Worm (Caenorhabditis elegans): ENCODE measurements around the gene F42C5.6.

DNA sequence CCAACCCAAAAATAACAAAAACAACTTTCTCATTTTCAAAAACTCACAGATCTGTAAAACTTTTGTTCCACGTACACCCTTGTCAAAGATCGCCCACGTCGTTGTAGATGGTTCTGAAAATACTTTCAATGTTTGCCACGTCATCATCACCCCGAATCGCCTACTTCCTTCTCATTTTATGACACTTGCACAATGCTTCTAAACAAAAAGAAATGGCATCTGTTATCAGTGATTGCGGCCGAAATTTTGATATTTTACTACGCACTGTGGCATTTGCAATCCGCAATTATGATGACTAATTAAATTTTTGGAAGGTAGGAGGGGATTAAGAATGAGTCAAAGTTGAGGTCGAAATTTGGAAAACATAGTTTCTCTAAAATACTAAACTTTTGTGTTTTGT lies 16.8 kb upstream of the F42C5.6 start:
- TF ChIP-seq sptf-1 (tag; optimal IDR thresholded peaks at IDR 0.05) (no peak), flh-1 (GFP tag; optimal IDR thresholded peaks at IDR 0.05) (no peak), unc-62 (GFP tag; optimal IDR thresholded peaks at IDR 0.05) (no peak), elt-3 (tag; optimal IDR thresholded peaks at IDR 0.05) (no peak), hlh-1 (tag; optimal IDR thresholded peaks at IDR 0.05) (no peak), pha-4 (tag; optimal IDR thresholded peaks at IDR 0.05) (no peak), nhr-76 (tag; optimal IDR thresholded peaks at IDR 0.05) (no peak), blmp-1 (tag; optimal IDR thresholded peaks at IDR 0.05) (no peak), nhr-2 (tag; optimal IDR thresholded peaks at IDR 0.05) (no peak), elt-1 (tag; optimal IDR thresholded peaks at IDR 0.05; ENCODE audit: borderline replicate concordance, insufficient read depth) (no peak), lin-13 (tag; optimal IDR thresholded peaks at IDR 0.05) (no peak), tbx-8 (GFP tag; optimal IDR thresholded peaks at IDR 0.05) (no peak)

All from whole organism, mixed stage, embryonic.